Worm (Caenorhabditis elegans) whole organism, L4 larva: ENCODE data around the gene cyp-35B2.

Experiments used
- F44E2.7 ChIP-seq: fragments of 200-800 bp; sonication (Bioruptor generic); IDR thresholded peaks from 2 replicates; pipeline ENCODE4 v2.1.2; 2022; ENCODE audit warnings: missing genetic modification characterization, missing compliant biosample characterization
- aly-2 ChIP-seq: sonication (generic microtip); optimal IDR thresholded peaks from 2 replicates; lab custom pipeline; 2018; ENCODE audit warnings: missing biosample characterization, missing genetic modification characterization
- fkh-10 ChIP-seq: fragments of 150-350 bp; optimal IDR thresholded peaks from 2 replicates; lab custom pipeline; 2014; ENCODE audit warnings: missing biosample characterization, missing genetic modification reagents, missing genetic modification characterization
- unc-130 ChIP-seq: sonication (generic microtip); optimal IDR thresholded peaks from 2 replicates; lab custom pipeline; 2016; ENCODE audit warnings: missing genetic modification reagents, missing genetic modification characterization, missing compliant biosample characterization
- unc-62 ChIP-seq, 3 experiments: fragments of 150-350 bp in 1 of 3; sonication (generic microtip); optimal IDR thresholded peaks in 2 of 3; peaks in 1 of 3; 1 replicate in 1 of 3; 2 replicates in 2 of 3; lab custom pipeline; 2014 to 2017; ENCODE audit warnings: missing biosample characterization in 3 of 3, missing genetic modification characterization in 3 of 3, missing genetic modification reagents in 3 of 3, missing genotype in 1 of 3

DNA sequence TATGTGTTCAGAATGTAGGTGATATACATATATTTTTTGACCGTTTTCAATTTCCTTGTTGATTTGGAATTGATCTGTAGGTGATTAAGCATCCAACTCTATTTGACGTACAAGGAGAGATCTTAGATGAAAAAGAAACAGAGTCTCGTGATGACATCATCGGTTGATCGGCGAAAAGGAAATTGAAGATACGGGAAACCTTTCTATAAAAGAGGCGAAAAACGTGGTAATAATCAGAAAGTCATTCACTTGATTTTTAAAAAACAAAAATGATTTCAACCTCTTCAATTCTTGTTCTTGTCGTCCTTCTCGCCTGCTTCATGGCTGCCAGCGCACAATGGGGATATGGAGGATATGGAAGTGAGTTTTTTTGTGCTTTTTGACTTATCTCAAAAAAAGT lies 42.2 kb downstream of the cyp-35B2 start, which contains the start of gene nlp-29:
- TF ChIP-seq fkh-10 (GFP tag; lab: Kevin White, UChicago) (no peak), unc-62 (GFP tag; optimal IDR thresholded peaks at IDR 0.05 in 1 of 2; lab: Kevin White, UChicago) (no peak), unc-62 (tag; optimal IDR thresholded peaks at IDR 0.05; lab: Kevin White, UChicago) (no peak), F44E2.7 (GFP tag; lab: Robert Waterston, UW) (no peak), unc-130 (GFP tag; lab: Kevin White, UChicago) (no peak), aly-2 (tag; lab: Kevin White, UChicago) (no peak)
